Fruit fly (Drosophila melanogaster): ENCODE results near the gene alt.

alt gene

DNA sequence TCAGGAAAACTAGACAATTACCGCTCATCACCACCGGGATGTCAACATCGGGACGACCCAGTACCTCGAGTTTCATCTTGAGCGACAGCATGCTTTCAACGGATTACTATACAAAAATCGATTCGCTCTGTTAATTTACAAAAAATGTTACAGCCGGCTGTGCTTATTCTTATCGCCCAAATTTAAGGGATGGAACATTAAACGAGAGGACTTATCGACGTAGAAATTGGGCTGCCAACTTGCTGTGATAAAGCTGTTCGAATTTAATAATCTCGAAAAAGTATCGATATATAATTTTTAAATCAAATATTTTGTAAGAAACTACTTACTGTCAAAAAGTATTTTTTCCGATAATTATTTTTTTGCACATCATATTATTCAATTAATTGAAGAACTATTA is 4.6 kb upstream of the alt start, which contains the start of gene CG31249 (continued):
- no peak for TF ChIP-seq fd64A (GFP tag; optimal IDR thresholded peaks at IDR 0.05)
- TF ChIP-seq CG34224 (GFP tag; IDR thresholded peaks at IDR 0.05; ENCODE audit: partially characterized antibody) = peak; percentile 83
- no peak for TF ChIP-seq CG14667 (GFP tag; IDR thresholded peaks at IDR 0.05)
- TF ChIP-seq eve (GFP tag; optimal IDR thresholded peaks at IDR 0.05) = no peak
- TF ChIP-seq salm (tag; optimal IDR thresholded peaks at IDR 0.05) = no peak
- TF ChIP-seq dimm (GFP tag; IDR thresholded peaks at IDR 0.05) = no peak
- no peak for TF ChIP-seq ara (GFP tag; IDR thresholded peaks at IDR 0.05)
- TF ChIP-seq CG4424 (GFP tag; optimal IDR thresholded peaks at IDR 0.05) = peak; percentile 44
- peak; percentile 21 for TF ChIP-seq zf30C (GFP tag; optimal IDR thresholded peaks at IDR 0.05)
- TF ChIP-seq Ssrp (tag; optimal IDR thresholded peaks at IDR 0.05) = no peak
- no peak for TF ChIP-seq klu (GFP tag; IDR thresholded peaks at IDR 0.05)
- TF ChIP-seq CG2120 (GFP tag; optimal IDR thresholded peaks at IDR 0.05) = peak; percentile 54
- TF ChIP-seq amos (GFP tag; IDR thresholded peaks at IDR 0.05; ENCODE audit: partially characterized antibody) = peak; percentile 78
- no peak for TF ChIP-seq H2.0 (GFP tag; IDR thresholded peaks at IDR 0.05)
- peak; percentile 57 for TF ChIP-seq pzg (GFP tag; optimal IDR thresholded peaks at IDR 0.05)
- no peak for TF ChIP-seq cato (GFP tag; optimal IDR thresholded peaks at IDR 0.05; ENCODE audit: borderline replicate concordance)
- no peak for TF ChIP-seq gsb-n (tag; optimal IDR thresholded peaks at IDR 0.05)
- TF ChIP-seq peb (GFP tag; IDR thresholded peaks at IDR 0.05) = no peak
- peak; percentile 69 for TF ChIP-seq HLH4C (GFP tag; IDR thresholded peaks at IDR 0.05; ENCODE audit: partially characterized antibody)
- no peak for TF ChIP-seq Kr (GFP tag; optimal IDR thresholded peaks at IDR 0.05)
- TF ChIP-seq Ptx1 (GFP tag; IDR thresholded peaks at IDR 0.05) = no peak
- no peak for TF ChIP-seq CG11504 (tag; optimal IDR thresholded peaks at IDR 0.05)
- no peak for TF ChIP-seq tio (GFP tag; optimal IDR thresholded peaks at IDR 0.05)
- TF ChIP-seq bbx (GFP tag; IDR thresholded peaks at IDR 0.05; ENCODE audit: partially characterized antibody) = peak; percentile 63
- no peak for TF ChIP-seq CTCF (GFP tag; optimal IDR thresholded peaks at IDR 0.05)
- TF ChIP-seq CG1792 (GFP tag; optimal IDR thresholded peaks at IDR 0.05) = no peak
- TF ChIP-seq CG15479 (GFP tag; optimal IDR thresholded peaks at IDR 0.05) = no peak
- no peak for TF ChIP-seq ttk (GFP tag; IDR thresholded peaks at IDR 0.05)
- no peak for TF ChIP-seq CrebB (tag; optimal IDR thresholded peaks at IDR 0.05)
- TF ChIP-seq CG17361 (GFP tag; IDR thresholded peaks at IDR 0.05) = no peak
- peak; percentile 34 for TF ChIP-seq YL-1 (GFP tag; optimal IDR thresholded peaks at IDR 0.05)
- no peak for TF ChIP-seq CG11456 (GFP tag; IDR thresholded peaks at IDR 0.05)
- peak; percentile 22; the same call in 1 of the 2 replicates for TF ChIP-seq CG3847 (GFP tag; IDR thresholded peaks at IDR 0.05)
- peak; percentile 69; the same call in 1 of the 2 replicates for TF ChIP-seq ato (GFP tag; IDR thresholded peaks at IDR 0.05; ENCODE audit: partially characterized antibody)
- peak; percentile 51 for TF ChIP-seq CG2129 (GFP tag; IDR thresholded peaks at IDR 0.05; ENCODE audit: partially characterized antibody)
- no peak for TF ChIP-seq lmd (GFP tag; IDR thresholded peaks at IDR 0.05)
- TF ChIP-seq ham (GFP tag; IDR thresholded peaks at IDR 0.05) = no peak
- TF ChIP-seq B-H2 (GFP tag; optimal IDR thresholded peaks at IDR 0.05) = peak; percentile 37
- no peak for TF ChIP-seq dmrt99B (tag; optimal IDR thresholded peaks at IDR 0.05)
- TF ChIP-seq sob (GFP tag; IDR thresholded peaks at IDR 0.05) = no peak
- peak; percentile 18 for TF ChIP-seq gfzf (GFP tag; optimal IDR thresholded peaks at IDR 0.05)
- TF ChIP-seq CG4328 (GFP tag; optimal IDR thresholded peaks at IDR 0.05) = no peak
- no peak for TF ChIP-seq croc (GFP tag; conservative IDR thresholded peaks at IDR 0.05)
- no peak for TF ChIP-seq CG32772 (GFP tag; IDR thresholded peaks at IDR 0.05)
- no peak for TF ChIP-seq CG13296 (GFP tag; optimal IDR thresholded peaks at IDR 0.05)
- no peak for TF ChIP-seq gce (GFP tag; IDR thresholded peaks at IDR 0.05)
- peak; percentile 12 for TF ChIP-seq Myb (GFP tag; optimal IDR thresholded peaks at IDR 0.05)
- no peak for TF ChIP-seq CG7745 (tag; optimal IDR thresholded peaks at IDR 0.05)
- peak; percentile 43 for TF ChIP-seq CG2116 (GFP tag; optimal IDR thresholded peaks at IDR 0.05)
- TF ChIP-seq dmrt11E (tag; optimal IDR thresholded peaks at IDR 0.05) = no peak
- TF ChIP-seq TFAM (GFP tag; optimal IDR thresholded peaks at IDR 0.05) = no peak
- no peak for TF ChIP-seq gem (tag; optimal IDR thresholded peaks at IDR 0.05)
